Worm (Caenorhabditis elegans): ENCODE measurements around the gene F53F1.3.

The F53F1.3 gene

DNA sequence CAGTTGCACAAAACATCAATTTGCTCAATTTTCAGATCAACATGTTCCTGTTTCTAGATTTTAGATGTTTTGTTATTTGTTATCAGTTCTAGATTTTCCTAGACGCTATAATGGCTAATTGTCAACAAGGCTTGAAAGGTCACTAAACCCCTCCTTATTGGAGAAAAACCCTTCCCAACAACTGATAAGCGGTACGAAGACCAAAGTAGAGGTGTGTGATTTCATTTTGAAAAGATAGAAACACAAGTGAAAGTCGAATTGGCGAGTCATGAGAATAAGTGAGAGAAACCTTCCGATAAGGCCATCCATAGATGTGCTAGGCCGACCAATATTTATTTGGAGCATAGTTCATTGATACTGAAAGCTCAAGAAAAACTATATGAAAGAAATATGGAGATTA is 34.4 kb upstream of the F53F1.3 start (continued):
- TF ChIP-seq sup-37 (GFP tag; optimal IDR thresholded peaks at IDR 0.05) (no peak), nhr-90 (tag; optimal IDR thresholded peaks at IDR 0.05; ENCODE audit: poor library complexity) (peak; percentile 52), egl-13 (tag; optimal IDR thresholded peaks at IDR 0.05) (no peak), C34B4.2 (tag; optimal IDR thresholded peaks at IDR 0.05) (no peak), unc-130 (tag; optimal IDR thresholded peaks at IDR 0.05) (no peak), F16B12.6 (tag; optimal IDR thresholded peaks at IDR 0.05) (no peak), elt-2 (tag; optimal IDR thresholded peaks at IDR 0.05) (peak; percentile 94), ceh-82 (tag; optimal IDR thresholded peaks at IDR 0.05) (no peak), hlh-17 (GFP tag; optimal IDR thresholded peaks at IDR 0.05; ENCODE audit: borderline replicate concordance) (no peak), ceh-63 (GFP tag; optimal IDR thresholded peaks at IDR 0.05) (no peak)

DNA sequence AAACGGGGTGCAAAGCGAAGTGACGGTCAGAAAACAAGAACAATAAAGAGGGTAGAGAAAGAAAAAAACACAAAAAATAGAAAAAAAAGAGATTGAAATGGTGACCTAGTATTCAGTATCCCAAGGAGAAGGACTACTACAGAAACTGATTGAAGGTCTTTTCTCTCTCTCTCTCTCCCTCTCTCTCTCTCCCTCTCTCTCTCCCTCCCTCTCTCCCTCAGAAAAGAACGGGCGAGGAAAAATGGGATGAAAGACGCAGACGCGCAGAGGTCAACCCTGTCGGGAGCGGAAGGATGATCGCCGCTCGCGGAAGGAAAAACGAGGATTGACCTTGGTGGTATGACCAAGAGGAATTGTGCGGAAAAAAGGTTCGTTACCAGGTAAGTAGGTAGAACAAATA is 33.5 kb upstream of the F53F1.3 start:
- no peak for TF ChIP-seq alr-1 (tag; optimal IDR thresholded peaks at IDR 0.05; ENCODE audit: borderline replicate concordance)
- no peak for TF ChIP-seq sox-4 (tag; optimal IDR thresholded peaks at IDR 0.05)
- peak; percentile 45 for TF ChIP-seq nhr-90 (tag; optimal IDR thresholded peaks at IDR 0.05; ENCODE audit: poor library complexity)
- peak; percentile 61 for TF ChIP-seq mep-1 (tag; optimal IDR thresholded peaks at IDR 0.05)
- peak; percentile 31 to 61 for TF ChIP-seq lsy-2 (tag; optimal IDR thresholded peaks at IDR 0.05)
- TF ChIP-seq lin-13 (GFP tag; optimal IDR thresholded peaks at IDR 0.05), result peak; percentile 14
- TF ChIP-seq snu-23 (GFP tag; optimal IDR thresholded peaks at IDR 0.05), result peak; percentile 31
- no peak for TF ChIP-seq hlh-4 (tag; optimal IDR thresholded peaks at IDR 0.05)
- peak; percentile 17 to 24 for TF ChIP-seq lin-35 (GFP tag; optimal IDR thresholded peaks at IDR 0.05)
- no peak for TF ChIP-seq mdl-1 (tag; optimal IDR thresholded peaks at IDR 0.05)
- no peak for TF ChIP-seq ama-1 (optimal IDR thresholded peaks at IDR 0.05)
- peak; percentile 46 for TF ChIP-seq nhr-20 (tag; optimal IDR thresholded peaks at IDR 0.05)
- peak; percentile 18 for TF ChIP-seq nhr-47 (tag; optimal IDR thresholded peaks at IDR 0.05)
- TF ChIP-seq blmp-1 (tag; optimal IDR thresholded peaks at IDR 0.05), result peak; percentile 82
- no peak for TF ChIP-seq fkh-10 (GFP tag; optimal IDR thresholded peaks at IDR 0.05)
- peak; percentile 94 for TF ChIP-seq grh-1 (GFP tag; IDR thresholded peaks at IDR 0.05)
- peak; percentile 97 for TF ChIP-seq nhr-85 (tag)
- peak; percentile 84 for TF ChIP-seq lin-14 (GFP tag; optimal IDR thresholded peaks at IDR 0.05)
- peak; percentile 42 for TF ChIP-seq ztf-4 (tag; optimal IDR thresholded peaks at IDR 0.05)
- no peak for TF ChIP-seq fkh-8 (tag; optimal IDR thresholded peaks at IDR 0.05)
- TF ChIP-seq efl-1 (optimal IDR thresholded peaks at IDR 0.05), result peak; percentile 19 to 32
- peak in 1 of 2 experiments; percentile 50 for TF ChIP-seq efl-1 (GFP tag; optimal IDR thresholded peaks at IDR 0.05 in 1 of 2)
- peak; percentile 56 for TF ChIP-seq nhr-71 (tag; optimal IDR thresholded peaks at IDR 0.05)
- peak in 2 of 3 experiments; percentile 13 to 26 for TF ChIP-seq ceh-82 (tag; optimal IDR thresholded peaks at IDR 0.05)
- TF ChIP-seq unc-30 (tag; optimal IDR thresholded peaks at IDR 0.05), result no peak
- peak in 1 of 3 experiments; percentile 34 for TF ChIP-seq dpl-1 (GFP tag; optimal IDR thresholded peaks at IDR 0.05)
- peak; percentile 48 for TF ChIP-seq rnt-1 (tag; optimal IDR thresholded peaks at IDR 0.05)
- peak; percentile 23 for TF ChIP-seq C16A3.4 (tag; optimal IDR thresholded peaks at IDR 0.05)
- no peak for TF ChIP-seq xbp-1 (tag; optimal IDR thresholded peaks at IDR 0.05)

DNA sequence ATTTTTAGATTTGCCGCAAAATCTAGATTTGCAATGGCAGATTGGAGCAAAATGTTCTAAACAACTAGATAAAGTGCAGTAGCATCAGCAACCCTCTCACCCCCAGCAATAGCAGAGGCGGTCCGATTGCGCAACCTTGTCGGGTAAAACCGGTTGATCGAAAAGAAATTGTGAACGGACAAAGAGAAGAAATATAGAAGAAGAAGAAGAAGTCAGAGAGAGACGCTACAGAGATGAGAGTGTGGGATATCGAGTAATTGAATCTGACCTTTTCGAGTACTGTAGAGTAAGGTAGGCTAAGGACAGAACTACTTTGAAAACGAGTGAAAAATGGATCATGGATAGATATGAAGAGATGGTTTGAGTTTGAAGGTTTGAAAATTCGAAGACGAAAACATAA is 32.2 kb upstream of the F53F1.3 start:
- TF ChIP-seq C04F5.9 (tag; optimal IDR thresholded peaks at IDR 0.05) (no peak), unc-86 (tag; optimal IDR thresholded peaks at IDR 0.05) (no peak), blmp-1 (tag; optimal IDR thresholded peaks at IDR 0.05) (peak; percentile 71), snu-23 (GFP tag; optimal IDR thresholded peaks at IDR 0.05) (peak; percentile 30), aly-2 (tag; optimal IDR thresholded peaks at IDR 0.05) (no peak), tbx-2 (tag; optimal IDR thresholded peaks at IDR 0.05) (no peak), mef-2 (tag; optimal IDR thresholded peaks at IDR 0.05) (no peak), lir-3 (tag; optimal IDR thresholded peaks at IDR 0.05; ENCODE audit: poor library complexity) (no peak), isw-1 (GFP tag; IDR thresholded peaks at IDR 0.05) (no peak), lin-35 (GFP tag; optimal IDR thresholded peaks at IDR 0.05) (no peak), sptf-1 (tag; optimal IDR thresholded peaks at IDR 0.05) (no peak), lin-39 (tag; optimal IDR thresholded peaks at IDR 0.05) (no peak), egl-13 (tag; optimal IDR thresholded peaks at IDR 0.05) (no peak), hlh-4 (tag; optimal IDR thresholded peaks at IDR 0.05) (no peak), sox-4 (tag; optimal IDR thresholded peaks at IDR 0.05) (no peak), unc-30 (tag; optimal IDR thresholded peaks at IDR 0.05) (no peak), fkh-10 (GFP tag; optimal IDR thresholded peaks at IDR 0.05) (no peak), unc-130 (tag; optimal IDR thresholded peaks at IDR 0.05) (no peak), elt-3 (tag; optimal IDR thresholded peaks at IDR 0.05) (peak in 1 of 6 experiments; percentile 12), mep-1 (tag; optimal IDR thresholded peaks at IDR 0.05) (peak; percentile 55), efl-3 (GFP tag; optimal IDR thresholded peaks at IDR 0.05) (no peak), efl-1 (optimal IDR thresholded peaks at IDR 0.05) (no peak), efl-1 (GFP tag; optimal IDR thresholded peaks at IDR 0.05 in 1 of 2) (no peak), swsn-7 (tag; optimal IDR thresholded peaks at IDR 0.05) (no peak), ztf-4 (tag; optimal IDR thresholded peaks at IDR 0.05) (no peak)
